Worm (Caenorhabditis elegans) whole organism, young adult: ENCODE results near the gene elt-4.

Source experiments
- F23B12.7 ChIP-seq: sonication (generic microtip); optimal IDR thresholded peaks from 2 replicates; lab custom pipeline; 2017; ENCODE audit warnings: missing genetic modification characterization, mild to moderate bottlenecking, missing compliant biosample characterization, antibody characterized with exemption, moderate library complexity; ENCODE audit not compliant: insufficient read depth
- K12H6.12 ChIP-seq: fragments of 200-800 bp; sonication (Bioruptor generic); optimal IDR thresholded peaks from 2 replicates; lab custom pipeline; 2018; ENCODE audit warnings: mild to moderate bottlenecking, missing genetic modification characterization, missing compliant biosample characterization
- lin-26 ChIP-seq: fragments of 200-800 bp; sonication (Bioruptor generic); IDR thresholded peaks from 2 replicates; pipeline ENCODE4 v1.3.6; 2022; ENCODE audit warnings: missing genetic modification reagents, missing genetic modification characterization, missing compliant biosample characterization
- madf-8 ChIP-seq: fragments of 200-800 bp; sonication (Bioruptor generic); conservative IDR thresholded peaks from 2 replicates; pipeline ENCODE4 v1.3.6; 2022; ENCODE audit warnings: missing genetic modification reagents, missing genetic modification characterization, missing compliant biosample characterization
- tbx-9 ChIP-seq: sonication (generic microtip); optimal IDR thresholded peaks from 2 replicates; lab custom pipeline; 2016; ENCODE audit warnings: borderline replicate concordance, missing genetic modification characterization, inconsistent platforms, missing compliant biosample characterization
- unc-62 ChIP-seq: fragments of 150-350 bp; optimal IDR thresholded peaks from 2 replicates; lab custom pipeline; 2014; ENCODE audit warnings: missing biosample characterization, missing genetic modification reagents, missing genetic modification characterization

DNA sequence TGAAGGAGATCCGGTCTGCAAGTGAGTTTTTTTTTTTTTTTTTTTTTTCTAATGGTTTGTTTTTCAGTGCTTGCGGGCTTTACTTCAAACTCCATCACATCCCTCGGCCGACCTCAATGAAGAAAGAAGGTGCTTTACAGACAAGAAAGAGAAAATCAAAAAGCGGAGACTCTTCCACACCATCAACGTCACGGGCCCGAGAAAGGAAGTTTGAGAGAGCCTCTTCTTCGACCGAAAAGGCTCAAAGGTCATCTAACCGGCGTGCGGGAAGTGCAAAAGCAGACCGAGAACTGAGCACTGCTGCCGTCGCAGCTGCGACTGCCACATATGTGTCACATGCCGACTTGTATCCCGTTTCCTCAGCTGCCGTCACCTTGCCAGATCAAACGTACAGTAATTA lies 6.9 kb downstream of the elt-4 start:
- TF ChIP-seq F23B12.7 (no peak), unc-62 (GFP tag; lab: Kevin White, UChicago) (no peak), lin-26 (GFP tag; lab: Robert Waterston, UW) (no peak), K12H6.12 (tag; lab: Kevin White, UChicago) (no peak), tbx-9 (no peak), madf-8 (no peak)
